Fruit fly (Drosophila melanogaster) whole organism, embryonic: ENCODE measurements around the gene CG31926.

ENCODE experiments used
- ATbp ChIP-seq: fragments of 200-800 bp; sonication (Bioruptor generic); optimal IDR thresholded peaks from 2 replicates; lab custom pipeline; 2017; ENCODE audit warnings: missing biosample characterization, mild to moderate bottlenecking, missing genetic modification characterization, missing genetic modification reagents
- Atf-2 ChIP-seq: fragments of 200-800 bp; sonication (Bioruptor generic); optimal IDR thresholded peaks from 2 replicates; lab custom pipeline; 2016; ENCODE audit warnings: missing biosample characterization, missing genetic modification characterization
- Blimp-1 ChIP-seq: fragments of 200-800 bp; sonication (Bioruptor generic); optimal IDR thresholded peaks from 3 replicates; lab custom pipeline; 2018; ENCODE audit warnings: missing biosample characterization, missing genetic modification characterization, mild to moderate bottlenecking, moderate library complexity, missing genetic modification reagents
- CG11723 ChIP-seq: fragments of 200-800 bp; sonication (Bioruptor generic); optimal IDR thresholded peaks from 2 replicates; lab custom pipeline; 2017; ENCODE audit warnings: missing biosample characterization, mild to moderate bottlenecking, missing genetic modification characterization
- CG12391 ChIP-seq: fragments of 200-800 bp; sonication (Bioruptor generic); optimal IDR thresholded peaks from 3 replicates; lab custom pipeline; 2018; ENCODE audit warnings: missing biosample characterization, mild to moderate bottlenecking, missing genetic modification characterization, moderate library complexity
- CG13424 ChIP-seq: fragments of 200-800 bp; sonication (Bioruptor generic); optimal IDR thresholded peaks from 2 replicates; lab custom pipeline; 2019; ENCODE audit warnings: missing biosample characterization, mild to moderate bottlenecking, missing genetic modification characterization, moderate library complexity
- CG13775 ChIP-seq: fragments of 200-800 bp; sonication (Bioruptor generic); optimal IDR thresholded peaks from 3 replicates; lab custom pipeline; 2017; ENCODE audit warnings: missing biosample characterization, mild to moderate bottlenecking, missing genetic modification characterization
- CG17568 ChIP-seq: fragments of 200-800 bp; sonication (Bioruptor generic); optimal IDR thresholded peaks from 2 replicates; lab custom pipeline; 2018; ENCODE audit warnings: missing biosample characterization, mild to moderate bottlenecking, missing genetic modification characterization, moderate library complexity
- CG17802 ChIP-seq: fragments of 200-800 bp; sonication (Bioruptor generic); optimal IDR thresholded peaks from 2 replicates; lab custom pipeline; 2018; ENCODE audit warnings: missing biosample characterization, mild to moderate bottlenecking, missing genetic modification characterization, moderate library complexity
- CG1792 ChIP-seq: fragments of 200-800 bp; sonication (Bioruptor generic); optimal IDR thresholded peaks from 2 replicates; lab custom pipeline; 2016; ENCODE audit warnings: missing biosample characterization, missing genetic modification characterization
- CG2712 ChIP-seq: fragments of 200-800 bp; optimal IDR thresholded peaks from 3 replicates; lab custom pipeline; 2019; ENCODE audit warnings: missing biosample characterization, mild to moderate bottlenecking, missing genetic modification characterization, moderate library complexity
- CG2875 ChIP-seq: fragments of 200-800 bp; sonication (Bioruptor generic); optimal IDR thresholded peaks from 2 replicates; lab custom pipeline; 2017; ENCODE audit warnings: missing biosample characterization, mild to moderate bottlenecking, missing genetic modification characterization, missing genetic modification reagents
- CG31365 ChIP-seq: fragments of 200-800 bp; sonication (Bioruptor generic); optimal IDR thresholded peaks from 2 replicates; lab custom pipeline; 2018; ENCODE audit warnings: missing biosample characterization, mild to moderate bottlenecking, missing genetic modification characterization
- CG4360 ChIP-seq: fragments of 200-800 bp; sonication (Bioruptor generic); IDR thresholded peaks from 2 replicates; pipeline ENCODE4 v1.3.6; 2022; ENCODE audit warnings: missing biosample characterization, missing genetic modification characterization
- CG43689 ChIP-seq: fragments of 200-800 bp; sonication (Bioruptor generic); IDR thresholded peaks from 2 replicates; pipeline ENCODE4 v1.3.6; 2022; ENCODE audit warnings: missing biosample characterization, missing genetic modification characterization
- CG4404 ChIP-seq: fragments of 200-800 bp; sonication (Bioruptor generic); IDR thresholded peaks from 2 replicates; pipeline ENCODE4 v1.3.6; 2022; ENCODE audit warnings: missing biosample characterization, missing genetic modification characterization
- CG6272 ChIP-seq: fragments of 200-800 bp; sonication (Bioruptor generic); IDR thresholded peaks from 2 replicates; pipeline ENCODE4 v1.3.6; 2022; ENCODE audit warnings: missing biosample characterization, missing genetic modification characterization
- CG6791 ChIP-seq: fragments of 200-800 bp; sonication (Bioruptor generic); IDR thresholded peaks from 3 replicates; pipeline ENCODE4 v1.3.6; 2022; ENCODE audit warnings: missing biosample characterization, missing genetic modification characterization; ENCODE audit not compliant: partially characterized antibody
- CG6854 ChIP-seq: fragments of 200-800 bp; sonication (Bioruptor generic); optimal IDR thresholded peaks from 3 replicates; lab custom pipeline; 2017; ENCODE audit warnings: missing biosample characterization, mild to moderate bottlenecking, missing genetic modification characterization
- CG7271 ChIP-seq: fragments of 200-800 bp; sonication (Bioruptor generic); optimal IDR thresholded peaks from 2 replicates; lab custom pipeline; 2018; ENCODE audit warnings: missing biosample characterization, mild to moderate bottlenecking, missing genetic modification characterization, moderate library complexity
- CG7556 ChIP-seq: fragments of 200-800 bp; sonication (Bioruptor generic); optimal IDR thresholded peaks from 2 replicates; lab custom pipeline; 2017; ENCODE audit warnings: missing biosample characterization, mild to moderate bottlenecking, missing genetic modification characterization
- CG8765 ChIP-seq: fragments of 200-800 bp; sonication (Bioruptor generic); IDR thresholded peaks from 2 replicates; pipeline ENCODE4 v1.3.6; 2022; ENCODE audit warnings: missing biosample characterization, missing genetic modification characterization
- CG9609 ChIP-seq: fragments of 200-800 bp; sonication (Bioruptor generic); optimal IDR thresholded peaks from 3 replicates; lab custom pipeline; 2016; ENCODE audit warnings: missing biosample characterization, missing genetic modification characterization
- CoRest ChIP-seq: fragments of 200-800 bp; sonication (Bioruptor generic); optimal IDR thresholded peaks from 3 replicates; lab custom pipeline; 2018; ENCODE audit warnings: missing biosample characterization, mild to moderate bottlenecking, missing genetic modification characterization, moderate library complexity
- Max ChIP-seq: fragments of 200-800 bp; sonication (Bioruptor generic); optimal IDR thresholded peaks from 2 replicates; lab custom pipeline; 2016; ENCODE audit warnings: missing biosample characterization, mild to moderate bottlenecking, missing genetic modification characterization
- NC2α ChIP-seq: fragments of 200-800 bp; sonication (Bioruptor generic); optimal IDR thresholded peaks from 2 replicates; lab custom pipeline; 2016; ENCODE audit warnings: missing biosample characterization, missing genetic modification characterization
- NfI ChIP-seq: fragments of 200-800 bp; sonication (Bioruptor generic); optimal IDR thresholded peaks from 3 replicates; lab custom pipeline; 2018; ENCODE audit warnings: missing biosample characterization, mild to moderate bottlenecking, missing genetic modification characterization, moderate library complexity
- Pdp1 ChIP-seq, 2 experiments: fragments of 200-800 bp; sonication (Bioruptor generic); optimal IDR thresholded peaks; 3 replicates each; lab custom pipeline; 2016; ENCODE audit warnings: missing biosample characterization in 2 of 2, missing genetic modification characterization in 2 of 2, mild to moderate bottlenecking in 1 of 2, moderate library complexity in 1 of 2
- Stat92E ChIP-seq, 3 experiments: fragments of >200 bp in 2 of 3; fragments of 200-800 bp in 1 of 3; sonication (Bioruptor generic) in 1 of 3; optimal IDR thresholded peaks; 2 replicates each; lab custom pipeline; 2017 to 2019; ENCODE audit warnings: missing biosample characterization in 3 of 3, missing genetic modification characterization in 3 of 3, mild to moderate bottlenecking in 1 of 3, moderate library complexity in 1 of 3
- ap ChIP-seq: fragments of 200-800 bp; sonication (Bioruptor generic); IDR thresholded peaks from 2 replicates; pipeline ENCODE4 v1.3.6; 2022; ENCODE audit warnings: missing biosample characterization, missing genetic modification characterization
- ara ChIP-seq: fragments of 200-800 bp; sonication (Bioruptor generic); IDR thresholded peaks from 2 replicates; pipeline ENCODE4 v1.3.6; 2022; ENCODE audit warnings: missing biosample characterization, missing genetic modification characterization
- cas ChIP-seq: fragments of 200-800 bp; sonication (Bioruptor generic); IDR thresholded peaks from 2 replicates; pipeline ENCODE4 v1.3.6; 2022; ENCODE audit warnings: missing biosample characterization, missing genetic modification characterization
- chm ChIP-seq: fragments of 200-800 bp; sonication (Bioruptor generic); IDR thresholded peaks from 2 replicates; pipeline ENCODE4 v1.3.6; 2022; ENCODE audit warnings: missing biosample characterization, missing genetic modification characterization
- crc ChIP-seq: fragments of 200-800 bp; sonication (Bioruptor generic); optimal IDR thresholded peaks from 2 replicates; lab custom pipeline; 2016; ENCODE audit warnings: missing biosample characterization, missing genetic modification characterization
- cwo ChIP-seq: fragments of 200-800 bp; sonication (Bioruptor generic); optimal IDR thresholded peaks from 3 replicates; lab custom pipeline; 2017; ENCODE audit warnings: missing biosample characterization, missing genetic modification characterization, mild to moderate bottlenecking, moderate library complexity, missing genetic modification reagents
- disco-r ChIP-seq: fragments of 200-800 bp; sonication (Bioruptor generic); optimal IDR thresholded peaks from 2 replicates; lab custom pipeline; 2016; ENCODE audit warnings: missing biosample characterization, missing genetic modification characterization
- gsb ChIP-seq: fragments of 200-800 bp; sonication (Bioruptor generic); IDR thresholded peaks from 2 replicates; pipeline ENCODE4 v1.3.6; 2022; ENCODE audit warnings: missing biosample characterization, missing genetic modification characterization
- hb ChIP-seq: fragments of 200-800 bp; sonication (Bioruptor generic); IDR thresholded peaks from 3 replicates; pipeline ENCODE4 v1.3.6; 2022; ENCODE audit warnings: missing biosample characterization, missing genetic modification characterization; ENCODE audit not compliant: partially characterized antibody
- jing ChIP-seq: fragments of 200-800 bp; sonication (Bioruptor generic); optimal IDR thresholded peaks from 2 replicates; lab custom pipeline; 2018; ENCODE audit warnings: missing biosample characterization, mild to moderate bottlenecking, missing genetic modification characterization
- lola ChIP-seq, 3 experiments: fragments of >200 bp in 2 of 3; fragments of 200-800 bp in 1 of 3; sonication (Bioruptor generic) in 1 of 3; optimal IDR thresholded peaks; 2 replicates each; lab custom pipeline; 2017 to 2019; ENCODE audit warnings: missing biosample characterization in 3 of 3, missing genetic modification characterization in 3 of 3, mild to moderate bottlenecking in 1 of 3, moderate library complexity in 1 of 3
- luna ChIP-seq: fragments of 200-800 bp; sonication (Bioruptor generic); optimal IDR thresholded peaks from 2 replicates; lab custom pipeline; 2016; ENCODE audit warnings: missing biosample characterization, missing genetic modification characterization
- org-1 ChIP-seq: fragments of 200-800 bp; sonication (Bioruptor generic); optimal IDR thresholded peaks from 2 replicates; lab custom pipeline; 2017; ENCODE audit warnings: missing biosample characterization, missing genetic modification characterization
- pum ChIP-seq: fragments of 200-800 bp; sonication (Bioruptor generic); optimal IDR thresholded peaks from 2 replicates; lab custom pipeline; 2016; ENCODE audit warnings: missing biosample characterization, missing genetic modification characterization
- pzg ChIP-seq: fragments of 200-800 bp; sonication (Bioruptor generic); optimal IDR thresholded peaks from 3 replicates; lab custom pipeline; 2018; ENCODE audit warnings: missing biosample characterization, mild to moderate bottlenecking, missing genetic modification characterization, moderate library complexity
- tll ChIP-seq, 2 experiments: fragments of 200-800 bp in 1 of 2; fragments of >200 bp in 1 of 2; sonication (Bioruptor generic) in 1 of 2; optimal IDR thresholded peaks; 2 replicates each; lab custom pipeline; 2017 to 2019; ENCODE audit warnings: missing biosample characterization in 2 of 2, missing genetic modification characterization in 2 of 2, mild to moderate bottlenecking in 1 of 2, moderate library complexity in 1 of 2
- trem ChIP-seq: fragments of 200-800 bp; optimal IDR thresholded peaks from 3 replicates; lab custom pipeline; 2019; ENCODE audit warnings: missing biosample characterization, mild to moderate bottlenecking, missing genetic modification characterization, moderate library complexity
- vnd ChIP-seq: fragments of 200-800 bp; sonication (Bioruptor generic); IDR thresholded peaks from 3 replicates; pipeline ENCODE4 v1.3.6; 2022; ENCODE audit warnings: missing biosample characterization, missing genetic modification characterization; ENCODE audit not compliant: partially characterized antibody
- vvl ChIP-seq: fragments of 200-800 bp; sonication (Bioruptor generic); IDR thresholded peaks from 2 replicates; pipeline ENCODE4 v1.3.6; 2022; ENCODE audit warnings: missing biosample characterization, missing genetic modification characterization
- wor ChIP-seq: fragments of 200-800 bp; sonication (Bioruptor generic); IDR thresholded peaks from 2 replicates; pipeline ENCODE4 v1.3.6; 2022; ENCODE audit warnings: missing biosample characterization, missing genetic modification characterization
- zfh1 ChIP-seq: fragments of 200-800 bp; sonication (Bioruptor generic); IDR thresholded peaks from 3 replicates; pipeline ENCODE4 v1.3.6; 2022; ENCODE audit warnings: missing biosample characterization, missing genetic modification characterization

CG31926 gene

DNA sequence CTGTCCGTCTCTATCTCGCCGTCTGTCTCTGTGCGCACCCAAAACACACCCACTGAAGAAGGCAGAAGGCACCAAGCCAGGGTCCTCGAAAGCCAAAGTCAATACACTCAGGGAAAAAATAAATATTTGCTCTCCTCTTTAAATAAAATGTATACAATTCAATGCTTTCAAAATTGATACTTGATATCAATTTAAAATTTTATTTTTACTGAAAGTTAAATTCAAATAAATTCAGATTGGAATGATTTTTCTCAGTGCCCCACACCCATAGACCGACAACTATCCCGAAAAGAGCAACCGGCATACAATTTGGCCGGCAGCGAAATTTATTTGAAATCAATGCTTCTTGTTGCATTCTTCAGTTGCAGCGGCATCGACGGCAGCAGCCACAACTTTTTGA lies 38.4 kb upstream of the CG31926 start (continued):
- peak; percentile 14 for TF ChIP-seq Blimp-1 (GFP tag; lab: Kevin White, UChicago)
- 0 out of 3 replicates have a peak, but pooled peaks have one; percentile 36 for TF ChIP-seq zfh1 (GFP tag; lab: Robert Waterston, UW)
- TF ChIP-seq jing (GFP tag; lab: Kevin White, UChicago), result no peak
- peak; percentile 54 for TF ChIP-seq ara (GFP tag; lab: Robert Waterston, UW)
- no peak for TF ChIP-seq CG17802 (tag; lab: Kevin White, UChicago)
- TF ChIP-seq wor (GFP tag; lab: Robert Waterston, UW), result no peak
- no peak for TF ChIP-seq CG2875
- no peak for TF ChIP-seq cas (GFP tag; lab: Robert Waterston, UW)
- TF ChIP-seq CG43689 (GFP tag; lab: Robert Waterston, UW), result no peak
- no peak for TF ChIP-seq CG1792 (GFP tag; lab: Kevin White, UChicago)
- TF ChIP-seq ATbp (GFP tag; lab: Kevin White, UChicago), result no peak
- TF ChIP-seq Atf-2 (GFP tag; lab: Kevin White, UChicago), result no peak
- TF ChIP-seq chm, result no peak
- TF ChIP-seq CG6791, result no peak
- TF ChIP-seq CG6854 (GFP tag; lab: Kevin White, UChicago), result no peak
- peak; percentile 36; the same call in 1 of the 2 replicates for TF ChIP-seq CG6272 (GFP tag; lab: Robert Waterston, UW)
- no peak for TF ChIP-seq Stat92E (GFP tag; optimal IDR thresholded peaks at IDR 0.05; lab: Kevin White, UChicago)
- TF ChIP-seq hb (GFP tag; lab: Robert Waterston, UW), result no peak
- TF ChIP-seq CG4360 (GFP tag; lab: Robert Waterston, UW), result no peak
- no peak for TF ChIP-seq CoRest (tag; lab: Kevin White, UChicago)
- TF ChIP-seq CG13775 (GFP tag; lab: Kevin White, UChicago), result peak; percentile 18
- no peak for TF ChIP-seq gsb (GFP tag; lab: Robert Waterston, UW)
- peak; percentile 50 for TF ChIP-seq CG2712
- TF ChIP-seq lola (GFP tag; optimal IDR thresholded peaks at IDR 0.05; lab: Kevin White, UChicago), result peak in 1 of 3 experiments; percentile 23
- TF ChIP-seq NC2α, result no peak
- no peak for TF ChIP-seq luna (GFP tag; lab: Kevin White, UChicago)
- TF ChIP-seq CG4404 (GFP tag; lab: Robert Waterston, UW), result peak; percentile 75
- no peak for TF ChIP-seq org-1 (GFP tag; lab: Kevin White, UChicago)
- TF ChIP-seq CG17568 (GFP tag; lab: Kevin White, UChicago), result no peak
- no peak for TF ChIP-seq disco-r
- no peak for TF ChIP-seq ap (GFP tag; lab: Robert Waterston, UW)
- TF ChIP-seq trem (tag; lab: Kevin White, UChicago), result peak; percentile 7
- no peak for TF ChIP-seq crc (GFP tag; lab: Kevin White, UChicago)
- peak; percentile 66; the same call in 1 of the 2 replicates for TF ChIP-seq CG8765 (GFP tag; lab: Robert Waterston, UW)
- TF ChIP-seq cwo (GFP tag; lab: Kevin White, UChicago), result no peak
- peak in 1 of 2 experiments; percentile 2 for TF ChIP-seq Pdp1 (GFP tag; optimal IDR thresholded peaks at IDR 0.05; lab: Kevin White, UChicago)
- TF ChIP-seq NfI (GFP tag; lab: Kevin White, UChicago), result no peak
- peak; percentile 3 for TF ChIP-seq pum (GFP tag; lab: Kevin White, UChicago)
- TF ChIP-seq CG7556 (GFP tag; lab: Kevin White, UChicago), result no peak
- TF ChIP-seq pzg (GFP tag; lab: Kevin White, UChicago), result no peak
- 0 out of 2 replicates have a peak, but pooled peaks have one; percentile 7 for TF ChIP-seq vvl (GFP tag; lab: Robert Waterston, UW)
- peak in 1 of 2 experiments; percentile 33 for TF ChIP-seq tll (GFP tag; optimal IDR thresholded peaks at IDR 0.05; lab: Kevin White, UChicago)
- TF ChIP-seq CG31365 (tag; lab: Kevin White, UChicago), result no peak
- no peak for TF ChIP-seq Max (GFP tag; lab: Kevin White, UChicago)
- no peak for TF ChIP-seq CG9609 (GFP tag; lab: Kevin White, UChicago)
- TF ChIP-seq CG12391 (tag; lab: Kevin White, UChicago), result peak; percentile 24
- peak; percentile 52 for TF ChIP-seq CG7271 (tag; lab: Kevin White, UChicago)
- TF ChIP-seq CG11723 (GFP tag; lab: Kevin White, UChicago), result no peak
- TF ChIP-seq vnd, result no peak
- TF ChIP-seq CG13424 (tag; lab: Kevin White, UChicago), result no peak
